Fruit fly (Drosophila melanogaster) whole organism, embryonic: Measurements from ENCODE around the gene CG31560.

ENCODE experiments used
- ATbp ChIP-seq: fragments of 200-800 bp; sonication (Bioruptor generic); optimal IDR thresholded peaks from 2 replicates; lab custom pipeline; 2017; ENCODE audit warnings: missing biosample characterization, mild to moderate bottlenecking, missing genetic modification characterization, missing genetic modification reagents
- Bgb ChIP-seq: fragments of 200-800 bp; sonication (Bioruptor generic); IDR thresholded peaks from 2 replicates; pipeline ENCODE4 v1.3.6; 2022; ENCODE audit warnings: missing biosample characterization, missing genetic modification characterization; ENCODE audit not compliant: partially characterized antibody
- Blimp-1 ChIP-seq: fragments of 200-800 bp; sonication (Bioruptor generic); optimal IDR thresholded peaks from 3 replicates; lab custom pipeline; 2018; ENCODE audit warnings: missing biosample characterization, missing genetic modification characterization, mild to moderate bottlenecking, moderate library complexity, missing genetic modification reagents
- CG10147 ChIP-seq: fragments of 200-800 bp; sonication (Bioruptor generic); optimal IDR thresholded peaks from 2 replicates; lab custom pipeline; 2019; ENCODE audit warnings: missing biosample characterization, mild to moderate bottlenecking, missing genetic modification characterization, moderate library complexity
- CG10274 ChIP-seq: fragments of 200-800 bp; sonication (Bioruptor generic); optimal IDR thresholded peaks from 3 replicates; lab custom pipeline; 2017; ENCODE audit warnings: missing biosample characterization, mild to moderate bottlenecking, missing genetic modification characterization
- CG10979 ChIP-seq: fragments of 200-800 bp; sonication (Bioruptor generic); optimal IDR thresholded peaks from 2 replicates; lab custom pipeline; 2018; ENCODE audit warnings: missing biosample characterization, mild to moderate bottlenecking, missing genetic modification characterization, moderate library complexity
- CG11723 ChIP-seq: fragments of 200-800 bp; sonication (Bioruptor generic); optimal IDR thresholded peaks from 2 replicates; lab custom pipeline; 2017; ENCODE audit warnings: missing biosample characterization, mild to moderate bottlenecking, missing genetic modification characterization
- CG12071 ChIP-seq: fragments of 200-800 bp; sonication (Bioruptor generic); optimal IDR thresholded peaks from 3 replicates; lab custom pipeline; 2018; ENCODE audit warnings: missing biosample characterization, mild to moderate bottlenecking, missing genetic modification characterization
- CG14441 ChIP-seq: fragments of 200-800 bp; sonication (Bioruptor generic); IDR thresholded peaks from 2 replicates; pipeline ENCODE4 v1.3.6; 2022; ENCODE audit warnings: missing biosample characterization, missing genetic modification characterization
- CG14710 ChIP-seq: fragments of 200-800 bp; sonication (Bioruptor generic); optimal IDR thresholded peaks from 3 replicates; lab custom pipeline; 2019; ENCODE audit warnings: missing biosample characterization, mild to moderate bottlenecking, missing genetic modification characterization, moderate library complexity
- CG1603 ChIP-seq: fragments of 200-800 bp; sonication (Bioruptor generic); optimal IDR thresholded peaks from 2 replicates; lab custom pipeline; 2019; ENCODE audit warnings: missing biosample characterization, mild to moderate bottlenecking, missing genetic modification characterization, moderate library complexity
- CG17359 ChIP-seq: fragments of 200-800 bp; sonication (Bioruptor generic); optimal IDR thresholded peaks from 3 replicates; lab custom pipeline; 2018; ENCODE audit warnings: missing biosample characterization, mild to moderate bottlenecking, missing genetic modification characterization, moderate library complexity
- CG17568 ChIP-seq: fragments of 200-800 bp; sonication (Bioruptor generic); optimal IDR thresholded peaks from 2 replicates; lab custom pipeline; 2018; ENCODE audit warnings: missing biosample characterization, mild to moderate bottlenecking, missing genetic modification characterization, moderate library complexity
- CG17829 ChIP-seq: fragments of 200-800 bp; optimal IDR thresholded peaks from 2 replicates; lab custom pipeline; 2019; ENCODE audit warnings: missing biosample characterization, mild to moderate bottlenecking, missing genetic modification characterization, moderate library complexity
- CG18262 ChIP-seq: fragments of 200-800 bp; optimal IDR thresholded peaks from 3 replicates; lab custom pipeline; 2019; ENCODE audit warnings: missing biosample characterization, mild to moderate bottlenecking, missing genetic modification characterization, moderate library complexity
- CG18619 ChIP-seq: fragments of 200-800 bp; sonication (Bioruptor generic); optimal IDR thresholded peaks from 3 replicates; lab custom pipeline; 2017; ENCODE audit warnings: missing biosample characterization, mild to moderate bottlenecking, missing genetic modification characterization
- CG2875 ChIP-seq: fragments of 200-800 bp; sonication (Bioruptor generic); optimal IDR thresholded peaks from 2 replicates; lab custom pipeline; 2017; ENCODE audit warnings: missing biosample characterization, mild to moderate bottlenecking, missing genetic modification characterization, missing genetic modification reagents
- CG30403 ChIP-seq: fragments of 200-800 bp; sonication (Bioruptor generic); optimal IDR thresholded peaks from 3 replicates; lab custom pipeline; 2016; ENCODE audit warnings: missing biosample characterization, missing genetic modification characterization
- CG3065 ChIP-seq: fragments of 200-800 bp; sonication (Bioruptor generic); optimal IDR thresholded peaks from 2 replicates; lab custom pipeline; 2016; ENCODE audit warnings: missing biosample characterization, missing genetic modification characterization
- CG31441 ChIP-seq: fragments of 200-800 bp; sonication (Bioruptor generic); IDR thresholded peaks from 2 replicates; pipeline ENCODE4 v1.3.6; 2022; ENCODE audit warnings: missing biosample characterization, missing genetic modification characterization
- CG3838 ChIP-seq: fragments of 200-800 bp; sonication (Bioruptor generic); optimal IDR thresholded peaks from 3 replicates; lab custom pipeline; 2016; ENCODE audit warnings: missing biosample characterization, missing genetic modification characterization
- CG4328 ChIP-seq: fragments of 200-800 bp; sonication (Bioruptor generic); optimal IDR thresholded peaks from 3 replicates; lab custom pipeline; 2017; ENCODE audit warnings: missing biosample characterization, missing genetic modification reagents, missing genetic modification characterization
- CG6689 ChIP-seq: fragments of 200-800 bp; sonication (Bioruptor generic); IDR thresholded peaks from 2 replicates; pipeline ENCODE4 v1.3.6; 2022; ENCODE audit warnings: missing biosample characterization, missing genetic modification characterization
- CG8281 ChIP-seq: fragments of 200-800 bp; sonication (Bioruptor generic); optimal IDR thresholded peaks from 2 replicates; lab custom pipeline; 2018; ENCODE audit warnings: missing biosample characterization, mild to moderate bottlenecking, missing genetic modification characterization, moderate library complexity
- CG9437 ChIP-seq: fragments of 200-800 bp; sonication (Bioruptor generic); optimal IDR thresholded peaks from 2 replicates; lab custom pipeline; 2018; ENCODE audit warnings: missing biosample characterization, mild to moderate bottlenecking, missing genetic modification characterization
- Chrac-16 ChIP-seq: fragments of 200-800 bp; sonication (Bioruptor generic); optimal IDR thresholded peaks from 3 replicates; lab custom pipeline; 2016; ENCODE audit warnings: missing biosample characterization, missing genetic modification characterization
- D ChIP-seq, 2 experiments: fragments of 200-800 bp in 1 of 2; fragments of >200 bp in 1 of 2; sonication (Bioruptor generic) in 1 of 2; optimal IDR thresholded peaks; 2 replicates in 1 of 2; 3 replicates in 1 of 2; lab custom pipeline; 2017; ENCODE audit warnings: mild to moderate bottlenecking in 1 of 2, missing biosample characterization in 1 of 2, missing genetic modification characterization in 1 of 2, missing genetic modification reagents in 1 of 2
- Eip74EF ChIP-seq, 2 experiments: fragments of 200-800 bp in 1 of 2; fragments of >200 bp in 1 of 2; sonication (Bioruptor generic) in 1 of 2; optimal IDR thresholded peaks; 2 replicates each; lab custom pipeline; 2017 to 2019; ENCODE audit warnings: missing biosample characterization in 2 of 2, missing genetic modification characterization in 2 of 2, mild to moderate bottlenecking in 1 of 2, moderate library complexity in 1 of 2
- Lpt ChIP-seq: fragments of >200 bp; optimal IDR thresholded peaks from 2 replicates; lab custom pipeline; 2018; ENCODE audit warnings: missing biosample characterization, missing genetic modification characterization
- MBD-R2 ChIP-seq: fragments of 200-800 bp; sonication (Bioruptor generic); IDR thresholded peaks from 2 replicates; pipeline ENCODE4 v1.3.6; 2022; ENCODE audit warnings: missing biosample characterization, missing genetic modification characterization
- PHDP ChIP-seq: fragments of 200-800 bp; sonication (Bioruptor generic); optimal IDR thresholded peaks from 3 replicates; lab custom pipeline; 2018; ENCODE audit warnings: missing biosample characterization, mild to moderate bottlenecking, missing genetic modification characterization, moderate library complexity
- Side ChIP-seq: fragments of 200-800 bp; sonication (Bioruptor generic); optimal IDR thresholded peaks from 2 replicates; lab custom pipeline; 2016; ENCODE audit warnings: missing biosample characterization, missing genetic modification characterization
- Xrp1 ChIP-seq: fragments of 200-800 bp; sonication (Bioruptor generic); IDR thresholded peaks from 2 replicates; pipeline ENCODE4 v1.3.6; 2022; ENCODE audit warnings: missing biosample characterization, missing genetic modification characterization
- al ChIP-seq: fragments of 200-800 bp; sonication (Bioruptor generic); IDR thresholded peaks from 2 replicates; pipeline ENCODE4 v1.3.6; 2022; ENCODE audit warnings: missing biosample characterization, missing genetic modification characterization
- ci ChIP-seq: fragments of 200-800 bp; sonication (Bioruptor generic); IDR thresholded peaks from 3 replicates; pipeline ENCODE4 v1.3.6; 2022; ENCODE audit warnings: missing biosample characterization, missing genetic modification characterization
- dmrt99B ChIP-seq: fragments of 200-800 bp; sonication (Bioruptor generic); optimal IDR thresholded peaks from 2 replicates; lab custom pipeline; 2018; ENCODE audit warnings: missing biosample characterization, mild to moderate bottlenecking, missing genetic modification characterization, moderate library complexity
- fd96Cb ChIP-seq: fragments of 200-800 bp; sonication (Bioruptor generic); optimal IDR thresholded peaks from 2 replicates; lab custom pipeline; 2018; ENCODE audit warnings: missing biosample characterization, mild to moderate bottlenecking, missing genetic modification characterization, moderate library complexity
- lab ChIP-seq: fragments of 200-800 bp; sonication (Bioruptor generic); optimal IDR thresholded peaks from 3 replicates; lab custom pipeline; 2017; ENCODE audit warnings: missing biosample characterization, missing genetic modification characterization, mild to moderate bottlenecking, moderate library complexity, missing genetic modification reagents
- mam ChIP-seq: fragments of 200-800 bp; sonication (Bioruptor generic); optimal IDR thresholded peaks from 3 replicates; lab custom pipeline; 2016; ENCODE audit warnings: missing biosample characterization, missing genetic modification characterization
- org-1 ChIP-seq: fragments of 200-800 bp; sonication (Bioruptor generic); optimal IDR thresholded peaks from 2 replicates; lab custom pipeline; 2017; ENCODE audit warnings: missing biosample characterization, missing genetic modification characterization
- prd ChIP-seq, 3 experiments: fragments of >200 bp in 2 of 3; fragments of 200-800 bp in 1 of 3; sonication (Bioruptor generic) in 1 of 3; optimal IDR thresholded peaks in 2 of 3; IDR thresholded peaks in 1 of 3; 2 replicates in 2 of 3; 3 replicates in 1 of 3; pipeline versions ENCODE4 v1.3.6 to Lab custom; 2017 to 2022; ENCODE audit warnings: missing biosample characterization in 1 of 3, missing genetic modification characterization in 1 of 3
- pros ChIP-seq: fragments of 200-800 bp; sonication (Bioruptor generic); optimal IDR thresholded peaks from 3 replicates; lab custom pipeline; 2019; ENCODE audit warnings: missing biosample characterization, mild to moderate bottlenecking, missing genetic modification characterization, moderate library complexity
- slbo ChIP-seq: fragments of 200-800 bp; sonication (Bioruptor generic); IDR thresholded peaks from 2 replicates; pipeline ENCODE4 v1.3.6; 2022; ENCODE audit warnings: missing biosample characterization, missing genetic modification characterization
- stwl ChIP-seq: fragments of 200-800 bp; sonication (Bioruptor generic); optimal IDR thresholded peaks from 3 replicates; lab custom pipeline; 2018; ENCODE audit warnings: missing biosample characterization, mild to moderate bottlenecking, missing genetic modification characterization, moderate library complexity
- vvl ChIP-seq: fragments of 200-800 bp; sonication (Bioruptor generic); IDR thresholded peaks from 2 replicates; pipeline ENCODE4 v1.3.6; 2022; ENCODE audit warnings: missing biosample characterization, missing genetic modification characterization
- z ChIP-seq: fragments of 200-800 bp; sonication (Bioruptor generic); IDR thresholded peaks from 3 replicates; pipeline ENCODE4 v1.3.6; 2022; ENCODE audit warnings: missing biosample characterization, missing genetic modification characterization
- zfh1 ChIP-seq: fragments of 200-800 bp; sonication (Bioruptor generic); IDR thresholded peaks from 3 replicates; pipeline ENCODE4 v1.3.6; 2022; ENCODE audit warnings: missing biosample characterization, missing genetic modification characterization

CG31560 gene

DNA sequence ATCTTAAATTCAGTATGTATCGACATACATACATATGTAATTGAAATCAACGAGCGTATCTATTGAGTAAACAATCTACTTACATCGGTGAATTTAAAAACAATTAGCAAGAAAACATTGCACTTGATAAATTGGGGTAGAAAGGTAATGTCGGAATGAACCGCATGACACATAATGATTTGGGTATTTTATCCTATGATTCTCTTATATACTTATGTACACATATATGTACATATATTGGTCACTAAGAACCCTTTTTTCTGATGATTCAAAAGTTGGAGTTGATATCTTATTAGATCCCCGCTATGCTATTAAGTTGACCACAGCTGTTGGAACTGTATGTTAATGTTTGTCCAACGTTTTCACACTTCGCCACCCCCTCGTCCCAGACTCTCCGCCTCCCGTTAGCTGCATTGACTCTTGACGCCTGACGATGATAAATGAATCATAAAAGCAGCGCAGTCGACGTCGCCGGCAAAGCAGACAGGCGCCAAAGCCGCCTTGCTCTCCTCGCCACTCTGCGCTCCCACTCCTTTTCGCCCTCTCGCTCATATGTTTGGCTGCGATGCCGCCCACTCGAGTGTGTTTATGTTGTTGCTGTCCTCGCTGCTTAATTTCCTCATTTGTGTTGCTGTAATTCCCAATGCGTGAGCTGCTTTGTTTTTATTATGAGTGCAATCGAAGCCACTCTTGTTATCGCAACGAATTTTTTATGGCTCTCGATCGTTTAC lies 43.3 kb downstream of the CG31560 start:
- peak; percentile 29; the same call in 1 of the 2 replicates for TF ChIP-seq CG31441 (GFP tag; lab: Robert Waterston, UW)
- peak; percentile 17 for TF ChIP-seq CG14710 (tag; lab: Kevin White, UChicago)
- TF ChIP-seq Blimp-1 (GFP tag; lab: Kevin White, UChicago) = peak; percentile 33
- TF ChIP-seq ci (GFP tag; lab: Robert Waterston, UW) = peak; percentile 40; the same call in 2 of the 3 replicates
- TF ChIP-seq pros (GFP tag; lab: Kevin White, UChicago) = peak; percentile 45
- peak; percentile 5 for TF ChIP-seq CG10147 (GFP tag; lab: Kevin White, UChicago)
- TF ChIP-seq CG3065 (GFP tag; lab: Kevin White, UChicago) = no peak
- peak; percentile 7 for TF ChIP-seq CG17568 (GFP tag; lab: Kevin White, UChicago)
- TF ChIP-seq Xrp1 (GFP tag; lab: Robert Waterston, UW) = peak; percentile 38; the same call in 1 of the 2 replicates
- no peak for TF ChIP-seq Chrac-16 (GFP tag; lab: Kevin White, UChicago)
- TF ChIP-seq prd (optimal IDR thresholded peaks at IDR 0.05; lab: Kevin White, UChicago) = no peak
- no peak; the same call in 2 of the 3 replicates for TF ChIP-seq prd (GFP tag; IDR thresholded peaks at IDR 0.05; lab: Robert Waterston, UW)
- TF ChIP-seq Eip74EF (GFP tag; optimal IDR thresholded peaks at IDR 0.05; lab: Kevin White, UChicago) = no peak
- TF ChIP-seq lab (GFP tag; lab: Kevin White, UChicago) = no peak
- TF ChIP-seq CG10274 (GFP tag; lab: Kevin White, UChicago) = no peak
- TF ChIP-seq CG6689 (GFP tag; lab: Robert Waterston, UW) = peak; percentile 39; the same call in 1 of the 2 replicates
- no peak for TF ChIP-seq CG14441 (GFP tag; lab: Robert Waterston, UW)
- TF ChIP-seq CG8281 (tag; lab: Kevin White, UChicago) = peak; percentile 25
- no peak for TF ChIP-seq stwl
- TF ChIP-seq CG3838 (GFP tag; lab: Kevin White, UChicago) = no peak
- no peak for TF ChIP-seq D (optimal IDR thresholded peaks at IDR 0.05; lab: Kevin White, UChicago)
- TF ChIP-seq D (GFP tag; optimal IDR thresholded peaks at IDR 0.05; lab: Kevin White, UChicago) = peak; percentile 58
- peak; percentile 26 for TF ChIP-seq PHDP (tag; lab: Kevin White, UChicago)
- TF ChIP-seq CG1603 = peak; percentile 33
- TF ChIP-seq vvl (GFP tag; lab: Robert Waterston, UW) = 0 out of 2 replicates have a peak, but pooled peaks have one; percentile 9
- TF ChIP-seq CG9437 = peak; percentile 48
- peak; percentile 41 for TF ChIP-seq CG18619 (GFP tag; lab: Kevin White, UChicago)
- TF ChIP-seq org-1 (GFP tag; lab: Kevin White, UChicago) = peak; percentile 54
- peak; percentile 26 for TF ChIP-seq CG11723
- peak; percentile 8 for TF ChIP-seq CG12071 (GFP tag; lab: Kevin White, UChicago)
- TF ChIP-seq MBD-R2 = no peak
- TF ChIP-seq dmrt99B = peak; percentile 70
- TF ChIP-seq CG17359 = peak; percentile 48
- 0 out of 2 replicates have a peak, but pooled peaks have one; percentile 14 for TF ChIP-seq Bgb (GFP tag; lab: Robert Waterston, UW)
- peak; percentile 30 for TF ChIP-seq fd96Cb (tag; lab: Kevin White, UChicago)
- TF ChIP-seq Lpt (GFP tag; lab: Kevin White, UChicago) = no peak
- TF ChIP-seq al (GFP tag; lab: Robert Waterston, UW) = no peak
- TF ChIP-seq CG4328 (GFP tag; lab: Kevin White, UChicago) = no peak
- TF ChIP-seq CG10979 (tag; lab: Kevin White, UChicago) = peak; percentile 38
- TF ChIP-seq CG18262 (tag; lab: Kevin White, UChicago) = peak; percentile 59
- TF ChIP-seq slbo = no peak
- peak; percentile 29 for TF ChIP-seq CG17829 (tag; lab: Kevin White, UChicago)
- peak; percentile 26 for TF ChIP-seq CG2875 (GFP tag; lab: Kevin White, UChicago)
- TF ChIP-seq z = peak; percentile 95
- TF ChIP-seq zfh1 (GFP tag; lab: Robert Waterston, UW) = 0 out of 3 replicates have a peak, but pooled peaks have one; percentile 44
- TF ChIP-seq CG30403 (GFP tag; lab: Kevin White, UChicago) = peak; percentile 52
- no peak for TF ChIP-seq Side (GFP tag; lab: Kevin White, UChicago)
- TF ChIP-seq mam = peak; percentile 11
- peak; percentile 21 for TF ChIP-seq ATbp (GFP tag; lab: Kevin White, UChicago)
